Worm (Caenorhabditis elegans) whole organism, early embryonic: ENCODE measurements around the gene C49F5.13.

Experiments
- B0310.2 ChIP-seq: sonication (generic microtip); optimal IDR thresholded peaks from 2 replicates; lab custom pipeline; 2016; ENCODE audit warnings: mild to moderate bottlenecking, missing genetic modification characterization, missing compliant biosample characterization
- F13C5.2 ChIP-seq: sonication (generic microtip); optimal IDR thresholded peaks from 2 replicates; lab custom pipeline; 2017; ENCODE audit warnings: mild to moderate bottlenecking, missing genetic modification characterization, inconsistent platforms, missing compliant biosample characterization
- aly-1 ChIP-seq: sonication (generic microtip); optimal IDR thresholded peaks from 2 replicates; lab custom pipeline; 2016; ENCODE audit warnings: missing genetic modification characterization, missing compliant biosample characterization
- ama-1 ChIP-seq: fragments of 150-350 bp; optimal IDR thresholded peaks from 2 replicates; lab custom pipeline; 2014
- ceh-13 ChIP-seq: fragments of 200-800 bp; sonication (Bioruptor generic); optimal IDR thresholded peaks from 2 replicates; lab custom pipeline; 2018; ENCODE audit warnings: mild to moderate bottlenecking, missing genetic modification characterization, missing compliant biosample characterization
- ceh-36 ChIP-seq: sonication (generic microtip); optimal IDR thresholded peaks from 2 replicates; lab custom pipeline; 2016; ENCODE audit warnings: missing genetic modification characterization, inconsistent platforms, missing compliant biosample characterization
- ets-7 ChIP-seq: sonication (generic microtip); optimal IDR thresholded peaks from 2 replicates; lab custom pipeline; 2016; ENCODE audit warnings: missing genotype, missing genetic modification characterization, missing compliant biosample characterization
- flt-1 ChIP-seq: fragments of 200-800 bp; sonication (Bioruptor generic); IDR thresholded peaks from 2 replicates; pipeline ENCODE4 v1.3.6; 2022; ENCODE audit warnings: missing genetic modification characterization, missing compliant biosample characterization
- hmbx-1 ChIP-seq: sonication (generic microtip); optimal IDR thresholded peaks from 2 replicates; lab custom pipeline; 2016; ENCODE audit warnings: mild to moderate bottlenecking, missing genetic modification characterization, missing compliant biosample characterization
- hmg-4 ChIP-seq: fragments of 200-800 bp; sonication (Bioruptor generic); optimal IDR thresholded peaks from 2 replicates; lab custom pipeline; 2018; ENCODE audit warnings: mild to moderate bottlenecking, missing genetic modification characterization, missing compliant biosample characterization
- hnd-1 ChIP-seq: sonication (generic microtip); optimal IDR thresholded peaks from 2 replicates; lab custom pipeline; 2016; ENCODE audit warnings: missing genetic modification characterization, missing compliant biosample characterization
- pes-1 ChIP-seq: fragments of 200-800 bp; sonication (Bioruptor generic); IDR thresholded peaks from 2 replicates; pipeline ENCODE4 v1.3.6; 2022; ENCODE audit warnings: missing genetic modification reagents, missing genetic modification characterization, missing compliant biosample characterization
- scrt-1 ChIP-seq: fragments of 200-800 bp; sonication (Bioruptor generic); IDR thresholded peaks from 2 replicates; pipeline ENCODE4 v1.3.6; 2022; ENCODE audit warnings: missing genetic modification characterization, missing compliant biosample characterization
- sea-1 ChIP-seq: fragments of 200-800 bp; sonication (Bioruptor generic); conservative IDR thresholded peaks from 2 replicates; pipeline ENCODE4 v1.3.6; 2022; ENCODE audit warnings: missing genetic modification characterization, missing compliant biosample characterization
- tbx-11 ChIP-seq: fragments of 200-800 bp; sonication (Bioruptor generic); IDR thresholded peaks from 2 replicates; pipeline ENCODE4 v1.3.6; 2022; ENCODE audit warnings: missing genetic modification characterization, missing compliant biosample characterization
- tbx-37 ChIP-seq: fragments of 200-800 bp; sonication (Bioruptor generic); conservative IDR thresholded peaks from 2 replicates; pipeline ENCODE4 v1.3.6; 2022; ENCODE audit warnings: missing genetic modification reagents, missing genetic modification characterization, missing compliant biosample characterization
- tra-4 ChIP-seq: sonication (generic microtip); optimal IDR thresholded peaks from 2 replicates; lab custom pipeline; 2017; ENCODE audit warnings: missing genetic modification characterization, missing compliant biosample characterization

Gene C49F5.13

ce11 chrX:11946788-11947463 lies 14.3 kb upstream of the C49F5.13 start, which contains the start of gene nfya-1:
Gene nfya-1 (minus strand): TSS chrX:11946838.
- TF ChIP-seq F13C5.2 (tag; lab: Kevin White, UChicago) (peak; percentile 9), scrt-1 (GFP tag; lab: Robert Waterston, UW) (no peak), sea-1 (GFP tag; lab: Robert Waterston, UW) (no peak)

- no peak for TF ChIP-seq flt-1 (GFP tag; lab: Robert Waterston, UW)
- TF ChIP-seq hmg-4 (GFP tag; lab: Kevin White, UChicago) = peak; percentile 7
Measured at ce11 chrX:11948184-11948894, 12.9 kb upstream of the C49F5.13 start, which contains the start of gene lsd-1. Gene lsd-1 (plus strand): TSS chrX:11948844.

DNA sequence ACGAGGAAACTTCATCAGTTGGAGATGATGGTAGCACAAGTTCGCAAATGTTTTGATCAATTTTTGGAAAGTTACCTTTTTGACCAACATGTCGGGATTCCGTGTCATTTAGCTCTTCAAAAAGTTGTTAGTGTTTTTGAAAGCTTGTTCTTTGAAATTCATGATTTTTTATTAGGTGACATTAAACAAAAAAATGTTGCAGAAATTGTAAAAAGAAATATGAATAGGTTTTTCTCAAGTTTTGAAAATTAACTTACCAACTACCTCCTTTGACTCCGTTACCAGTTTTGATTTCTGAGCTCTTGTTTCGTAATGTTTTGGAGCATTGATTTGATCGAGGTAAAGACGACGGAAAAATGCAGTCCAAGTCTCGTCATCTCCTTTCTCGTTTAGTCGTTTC lies 9.1 kb upstream of the C49F5.13 start:
- TF ChIP-seq pes-1 = no peak
- no peak for TF ChIP-seq F13C5.2 (tag; lab: Kevin White, UChicago)
- no peak for TF ChIP-seq tbx-37 (GFP tag; lab: Robert Waterston, UW)
- no peak for TF ChIP-seq hmg-4 (GFP tag; lab: Kevin White, UChicago)
- no peak for TF ChIP-seq B0310.2
- TF ChIP-seq tra-4 = no peak
- no peak for TF ChIP-seq ama-1
- TF ChIP-seq flt-1 (GFP tag; lab: Robert Waterston, UW) = no peak
- no peak for TF ChIP-seq scrt-1 (GFP tag; lab: Robert Waterston, UW)
- TF ChIP-seq hnd-1 (tag; lab: Kevin White, UChicago) = no peak
- no peak for TF ChIP-seq hmbx-1 (tag; lab: Kevin White, UChicago)
- TF ChIP-seq tbx-11 = no peak

DNA sequence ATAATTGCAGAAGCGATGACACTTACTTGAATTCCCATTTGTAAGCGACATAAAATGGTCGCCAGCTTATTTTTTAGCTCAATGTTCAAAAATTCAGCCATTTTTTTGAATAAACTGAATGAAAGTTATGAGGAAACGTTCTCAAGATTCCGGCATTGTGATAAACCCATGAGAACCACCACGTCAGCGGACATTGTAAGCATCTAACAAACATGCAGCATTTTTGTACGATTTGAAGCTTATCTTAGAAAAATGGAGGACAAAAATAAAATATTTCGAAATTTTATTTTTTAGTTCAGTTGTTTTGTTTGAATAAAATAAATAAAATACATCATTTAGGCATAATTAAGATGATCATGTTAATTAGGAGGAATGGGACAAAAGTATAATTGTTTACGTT lies 8.0 kb upstream of the C49F5.13 start, which contains the start of gene T08D10.4:
Gene T08D10.4 (minus strand): TSS at position 101 of the 400 bp plus-strand sequence.
- TF ChIP-seq ceh-36 (tag; lab: Kevin White, UChicago) (no peak), hmbx-1 (tag; lab: Kevin White, UChicago) (no peak), ama-1 (no peak), flt-1 (GFP tag; lab: Robert Waterston, UW) (no peak), B0310.2 (no peak), scrt-1 (GFP tag; lab: Robert Waterston, UW) (no peak), tbx-11 (no peak), ceh-13 (GFP tag; lab: Kevin White, UChicago) (no peak), pes-1 (no peak), hnd-1 (tag; lab: Kevin White, UChicago) (no peak), tra-4 (no peak), tbx-37 (GFP tag; lab: Robert Waterston, UW) (no peak), sea-1 (GFP tag; lab: Robert Waterston, UW) (no peak)

DNA sequence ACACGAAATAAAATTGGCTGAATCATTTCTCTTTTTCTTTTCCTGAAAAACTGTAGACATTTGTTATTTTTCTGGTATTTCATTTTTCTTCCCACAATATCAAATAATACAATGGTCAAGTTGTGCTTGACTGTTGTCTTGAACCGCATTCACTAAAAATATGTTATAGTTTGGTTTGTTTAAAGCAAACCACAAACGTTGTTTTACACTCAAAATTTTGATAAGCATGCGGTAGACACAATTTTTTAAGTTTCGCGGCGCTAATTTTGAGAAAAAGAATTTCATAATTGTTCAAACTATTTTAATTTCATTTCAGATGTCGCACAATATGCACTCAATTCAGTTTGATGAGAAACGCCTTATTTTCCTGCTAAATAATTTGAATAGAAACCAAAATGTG lies 6.1 kb upstream of the C49F5.13 start, which contains the start of gene T08D10.3:
Gene T08D10.3 (plus strand): TSS at position 301 of the 400 bp plus-strand sequence.
- TF ChIP-seq aly-1 (no peak), hmg-4 (GFP tag; lab: Kevin White, UChicago) (no peak), scrt-1 (GFP tag; lab: Robert Waterston, UW) (no peak), flt-1 (GFP tag; lab: Robert Waterston, UW) (no peak), hmbx-1 (tag; lab: Kevin White, UChicago) (no peak), ceh-13 (GFP tag; lab: Kevin White, UChicago) (no peak), ets-7 (tag; lab: Kevin White, UChicago) (no peak), ceh-36 (tag; lab: Kevin White, UChicago) (no peak), F13C5.2 (tag; lab: Kevin White, UChicago) (no peak), pes-1 (no peak), B0310.2 (no peak), tbx-37 (GFP tag; lab: Robert Waterston, UW) (no peak), hnd-1 (tag; lab: Kevin White, UChicago) (no peak), ama-1 (no peak), tbx-11 (no peak), sea-1 (GFP tag; lab: Robert Waterston, UW) (no peak), tra-4 (no peak)

- no peak for TF ChIP-seq ets-7 (tag; lab: Kevin White, UChicago)
- TF ChIP-seq hmbx-1 (tag; lab: Kevin White, UChicago) = no peak
- TF ChIP-seq ama-1 = no peak
- TF ChIP-seq ceh-36 (tag; lab: Kevin White, UChicago) = no peak
- no peak for TF ChIP-seq tbx-11
- no peak for TF ChIP-seq flt-1 (GFP tag; lab: Robert Waterston, UW)
- no peak for TF ChIP-seq tbx-37 (GFP tag; lab: Robert Waterston, UW)
- TF ChIP-seq ceh-13 (GFP tag; lab: Kevin White, UChicago) = no peak
- no peak for TF ChIP-seq sea-1 (GFP tag; lab: Robert Waterston, UW)
- no peak for TF ChIP-seq scrt-1 (GFP tag; lab: Robert Waterston, UW)
- TF ChIP-seq tra-4 = no peak
- TF ChIP-seq aly-1 = no peak
- no peak for TF ChIP-seq pes-1
Measured at ce11 chrX:11957246-11957645, 4.0 kb upstream of the C49F5.13 start, which contains the start of gene T08D10.5. Gene T08D10.5 (plus strand): TSS chrX:11957546.

- no peak for TF ChIP-seq pes-1
- no peak for TF ChIP-seq hmbx-1 (tag; lab: Kevin White, UChicago)
Measured at ce11 chrX:11959838-11960237, 1.4 kb upstream of the C49F5.13 start, which contains the start of gene C49F5.8. Gene C49F5.8 (plus strand): TSS chrX:11960138.
